Fruit fly (Drosophila melanogaster) whole organism: ENCODE data around the gene Tg.

ENCODE experiments used
- CG8478 ChIP-seq: fragments of >200 bp; optimal IDR thresholded peaks from 2 replicates; lab custom pipeline; 2018; ENCODE audit warnings: inconsistent platforms
- Dll ChIP-seq: fragments of >200 bp; optimal IDR thresholded peaks from 2 replicates; lab custom pipeline; 2017
- EcR ChIP-seq, 2 experiments: fragments of >200 bp; optimal IDR thresholded peaks; 2 replicates each; lab custom pipeline; 2017; ENCODE audit warnings: missing biosample characterization in 2 of 2, missing genetic modification characterization in 2 of 2, missing genetic modification reagents in 2 of 2
- pan ChIP-seq: fragments of >200 bp; optimal IDR thresholded peaks from 2 replicates; lab custom pipeline; 2017
- psq ChIP-seq: fragments of >200 bp; optimal IDR thresholded peaks from 2 replicates; lab custom pipeline; 2017
- usp ChIP-seq: fragments of >200 bp; optimal IDR thresholded peaks from 2 replicates; lab custom pipeline; 2017; ENCODE audit warnings: missing biosample characterization, missing genetic modification characterization, mixed read lengths

DNA sequence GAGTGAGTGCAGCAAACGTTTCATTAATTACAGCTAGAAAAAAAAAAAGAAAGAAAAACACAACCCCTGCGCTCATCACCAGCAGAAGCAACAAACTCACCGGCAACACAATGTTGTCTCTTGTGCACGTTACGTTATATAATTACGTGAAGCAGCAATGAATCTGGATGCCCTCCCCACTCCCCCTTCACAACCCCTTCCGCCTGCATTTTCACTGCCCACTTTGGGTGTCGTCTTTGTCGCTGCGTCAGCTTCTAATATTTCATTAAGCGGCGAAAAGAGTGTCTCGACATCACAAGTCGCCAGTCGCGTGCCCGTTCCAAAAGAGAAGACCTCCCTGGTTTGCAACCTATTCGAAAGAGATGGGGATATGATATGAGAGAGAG, 44.8 kb upstream of the Tg start:
- no peak for TF ChIP-seq usp
- no peak for TF ChIP-seq EcR (GFP tag; optimal IDR thresholded peaks at IDR 0.05; lab: Kevin White, UChicago)
- TF ChIP-seq psq (lab: Kevin White, UChicago): no peak
- TF ChIP-seq pan (lab: Kevin White, UChicago): no peak
- no peak for TF ChIP-seq CG8478 (lab: Kevin White, UChicago)
- no peak for TF ChIP-seq Dll (lab: Kevin White, UChicago)
